Fruit fly (Drosophila melanogaster) whole organism, larva: ENCODE results near the gene CG5885.
A peak's percentile ranks its signal among the peaks of the same experiment; 100 is the strongest.

Experiments
- noc ChIP-seq: fragments of 200-800 bp; sonication (Bioruptor generic); optimal IDR thresholded peaks from 3 replicates; lab custom pipeline; 2019; ENCODE audit warnings: missing biosample characterization, mild to moderate bottlenecking, missing genetic modification characterization, moderate library complexity

CG5885 gene

DNA sequence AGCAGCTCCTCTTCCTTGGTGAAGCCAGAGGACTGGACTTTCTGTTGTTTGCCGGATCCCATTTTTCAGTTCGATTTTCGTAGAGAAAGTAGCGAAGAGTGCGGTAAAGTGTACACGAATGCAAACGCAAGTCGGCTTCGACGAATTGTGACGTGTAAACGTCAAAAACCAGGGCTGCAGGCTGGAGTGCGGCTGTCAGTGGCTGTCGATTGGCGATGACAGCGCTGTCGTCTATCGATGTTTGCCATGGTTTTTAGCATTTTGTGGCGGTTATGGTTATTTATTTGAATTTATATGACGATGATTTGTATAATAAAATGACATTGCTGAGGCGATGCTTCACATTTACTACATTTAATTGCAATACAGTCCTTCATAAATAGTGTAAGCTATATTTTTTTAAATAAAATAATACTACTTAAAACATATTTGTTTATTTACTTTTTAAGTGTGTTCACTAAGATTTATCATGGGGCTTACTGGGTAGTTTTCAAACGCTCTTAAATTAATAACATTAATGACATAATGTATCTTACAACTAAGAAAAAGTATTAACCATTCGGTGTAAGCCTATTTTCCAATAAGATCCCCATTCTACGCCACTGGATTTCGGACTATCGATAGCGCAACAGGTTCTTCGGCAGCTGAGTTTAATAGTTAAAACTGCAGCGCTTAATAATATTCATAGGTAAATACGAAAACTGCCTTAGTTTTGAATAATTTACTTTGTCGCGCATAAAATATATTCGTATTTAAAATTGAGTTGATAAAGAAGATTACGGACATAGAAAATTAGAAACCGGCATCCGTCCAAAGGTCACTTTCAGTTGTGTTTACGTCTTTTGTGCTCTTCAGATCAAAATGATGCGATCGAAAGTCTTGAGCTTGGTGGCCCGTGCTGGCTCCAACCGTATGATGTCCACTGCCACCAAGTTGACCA lies at the start of gene CG5885, which contains the start of gene CG4598:
CG5885 (minus strand) TSS at position 311 of the 940 bp plus-strand sequence.
CG4598 (plus strand) TSS at position 599 of the 940 bp plus-strand sequence.
- TF ChIP-seq noc (tag; lab: Kevin White, UChicago) = peak; percentile 68

DNA sequence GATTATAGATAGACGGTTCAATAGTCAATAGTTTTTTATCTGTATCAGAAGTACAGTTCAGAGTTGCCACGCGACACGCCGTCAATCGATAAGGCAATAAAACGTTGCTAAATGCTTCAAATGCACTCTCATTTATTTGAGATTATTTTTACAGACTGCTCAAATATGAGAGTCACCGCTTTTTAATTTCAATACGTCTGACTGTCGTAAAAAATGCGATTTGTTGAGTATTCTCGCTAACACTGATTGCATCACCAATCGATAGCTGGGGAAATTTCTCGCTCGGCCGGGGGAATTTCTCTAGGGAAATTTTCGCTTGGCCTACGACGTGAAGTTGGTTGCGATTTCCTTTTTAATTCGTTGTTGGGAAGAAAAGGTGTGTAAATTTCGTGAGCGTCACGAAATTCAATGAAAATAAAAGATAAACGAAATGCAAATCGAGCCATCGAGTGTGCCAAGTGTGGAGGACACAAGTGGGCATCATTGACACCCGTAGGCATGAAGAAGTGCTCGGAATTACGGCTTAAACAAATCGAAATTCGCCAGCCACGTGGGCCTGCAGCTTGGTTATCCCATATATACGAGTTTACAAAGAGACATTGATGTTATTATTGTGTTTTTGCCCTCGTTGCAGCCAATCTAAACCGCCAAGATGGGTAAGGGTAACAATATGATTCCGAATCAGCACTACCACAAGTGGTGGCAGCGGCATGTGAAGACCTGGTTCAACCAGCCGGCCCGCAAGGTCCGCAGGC lies 49.0 kb upstream of the CG5885 start, which contains the start of the genes Dref and RpL13:
Dref (minus strand) TSS at position 247 of the 755 bp plus-strand sequence.
RpL13 (plus strand) TSS at position 331 of the 755 bp plus-strand sequence.
- TF ChIP-seq noc (tag; lab: Kevin White, UChicago) = peak; percentile 87

DNA sequence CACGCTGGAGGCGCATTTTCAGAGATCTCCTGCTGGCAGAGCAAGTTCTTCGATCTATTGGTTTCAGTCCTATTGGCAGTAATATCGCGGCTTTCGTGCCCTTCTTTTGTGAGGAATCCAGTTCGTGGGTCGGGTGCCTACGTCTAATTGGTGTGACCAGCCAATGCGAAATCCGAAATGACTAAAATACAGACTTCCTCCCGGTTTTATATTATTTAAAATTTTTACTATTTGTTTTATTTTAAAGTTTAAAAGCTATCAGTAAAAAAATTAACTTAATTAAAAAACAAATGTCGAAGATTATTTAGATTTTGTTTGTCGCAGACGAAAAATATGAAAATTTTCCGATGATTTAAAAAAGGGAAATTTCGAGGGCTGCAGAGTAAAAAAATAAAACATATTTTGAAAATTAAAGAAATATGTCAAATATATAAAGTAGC lies 45.5 kb upstream of the CG5885 start, which contains the start of gene CG5850:
CG5850 (minus strand) TSS at position 347 of the 440 bp plus-strand sequence.
- TF ChIP-seq noc (tag; lab: Kevin White, UChicago) = no peak

DNA sequence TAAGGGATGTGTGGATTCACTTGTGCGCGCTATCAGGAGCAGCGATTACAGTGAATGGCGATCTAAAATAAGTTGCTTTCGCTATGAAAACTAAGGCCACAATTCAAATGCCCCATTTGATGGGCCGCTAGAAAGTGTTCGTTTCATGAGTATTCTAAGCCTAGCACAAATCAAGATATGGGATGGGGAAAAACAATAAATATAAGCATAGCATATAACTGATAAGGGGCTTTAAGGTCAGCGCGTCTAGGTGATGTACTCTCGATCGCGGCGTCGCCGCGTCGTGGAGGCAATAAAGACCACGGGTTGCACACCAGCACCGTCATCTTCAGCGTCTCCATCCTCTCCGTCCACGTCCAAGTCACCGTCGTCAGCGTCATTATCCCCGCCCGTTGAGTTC lies 42.6 kb upstream of the CG5885 start:
- TF ChIP-seq noc (tag; lab: Kevin White, UChicago) = no peak

DNA sequence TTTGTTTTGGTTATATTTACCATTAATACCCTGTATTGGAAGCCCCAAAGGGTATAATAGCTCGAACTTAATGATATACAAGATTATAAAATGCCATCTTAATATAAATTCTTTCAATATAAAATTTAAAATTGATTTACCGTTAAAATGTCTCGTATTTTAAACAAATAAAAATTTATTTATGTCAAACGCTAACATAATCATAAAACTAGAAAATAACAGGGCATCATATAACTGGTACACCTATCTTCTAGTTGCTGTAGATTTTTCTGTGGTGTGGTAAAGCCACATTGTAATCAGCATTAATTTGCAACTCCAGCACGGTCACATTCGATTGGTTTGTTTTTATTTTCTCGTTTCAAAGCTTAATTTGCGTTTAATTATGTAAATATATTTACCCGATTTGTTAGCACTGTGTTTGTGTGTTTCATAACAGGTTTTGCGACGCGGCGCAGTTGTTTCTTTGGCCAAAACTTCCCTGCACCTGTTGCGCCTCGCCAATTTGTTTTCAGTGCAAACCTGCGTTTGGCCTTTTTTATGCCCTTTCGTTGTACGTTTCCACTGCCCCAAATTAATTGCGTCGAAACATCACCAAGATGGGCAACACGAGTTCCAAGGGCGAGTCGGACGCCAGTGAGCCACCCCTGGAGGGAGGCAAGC lies 39.0 kb upstream of the CG5885 start, which contains the start of the genes CG4658 and CG5846:
CG4658 (plus strand) TSS at position 140 of the 660 bp plus-strand sequence.
CG5846 (minus strand) TSS at position 245 of the 660 bp plus-strand sequence.
- peak; percentile 93 for TF ChIP-seq noc (tag; lab: Kevin White, UChicago)

DNA sequence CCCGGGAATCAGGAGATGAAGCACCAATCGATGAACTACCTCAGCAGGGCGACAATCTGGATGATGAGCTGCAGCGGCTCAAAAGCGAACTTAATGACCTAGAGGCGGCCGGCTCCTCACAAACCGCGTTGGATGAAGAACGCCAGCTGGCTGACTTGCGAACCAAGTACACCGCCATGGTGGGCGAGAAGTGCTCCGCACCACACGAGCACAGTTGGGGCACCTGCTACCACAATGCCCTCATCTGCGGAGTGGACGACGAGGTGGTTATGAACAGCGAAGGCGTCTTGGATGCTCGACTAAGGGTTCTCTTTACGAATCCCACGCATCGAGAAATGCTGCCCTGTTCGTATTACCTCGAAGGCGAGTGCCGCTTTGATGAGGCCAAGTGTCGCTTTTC lies 36.6 kb upstream of the CG5885 start:
- no peak for TF ChIP-seq noc (tag; lab: Kevin White, UChicago)

DNA sequence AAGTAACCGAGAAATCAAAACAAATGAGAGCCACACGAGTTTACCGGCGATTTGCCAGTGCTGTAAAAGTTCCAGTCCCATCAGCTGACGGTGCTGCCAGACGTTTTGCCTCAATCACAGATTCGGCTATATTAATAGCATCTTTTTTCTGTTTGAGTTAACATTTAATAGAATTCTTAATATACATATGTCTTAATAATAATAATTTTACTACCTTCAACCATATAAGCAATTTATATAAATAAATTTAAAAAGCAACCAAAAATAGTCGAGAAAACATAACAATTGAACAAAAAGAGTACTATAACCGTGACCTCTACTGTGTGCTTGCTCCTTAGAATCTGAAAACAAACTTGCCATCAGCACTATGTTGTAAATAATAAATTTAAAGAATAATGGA lies 36.0 kb upstream of the CG5885 start, which contains the start of the genes CG13126 and CG4709:
CG13126 (minus strand) TSS at position 63 of the 400 bp plus-strand sequence.
CG4709 (plus strand) TSS at position 207 of the 400 bp plus-strand sequence.
- TF ChIP-seq noc (tag; lab: Kevin White, UChicago) = peak; percentile 95

DNA sequence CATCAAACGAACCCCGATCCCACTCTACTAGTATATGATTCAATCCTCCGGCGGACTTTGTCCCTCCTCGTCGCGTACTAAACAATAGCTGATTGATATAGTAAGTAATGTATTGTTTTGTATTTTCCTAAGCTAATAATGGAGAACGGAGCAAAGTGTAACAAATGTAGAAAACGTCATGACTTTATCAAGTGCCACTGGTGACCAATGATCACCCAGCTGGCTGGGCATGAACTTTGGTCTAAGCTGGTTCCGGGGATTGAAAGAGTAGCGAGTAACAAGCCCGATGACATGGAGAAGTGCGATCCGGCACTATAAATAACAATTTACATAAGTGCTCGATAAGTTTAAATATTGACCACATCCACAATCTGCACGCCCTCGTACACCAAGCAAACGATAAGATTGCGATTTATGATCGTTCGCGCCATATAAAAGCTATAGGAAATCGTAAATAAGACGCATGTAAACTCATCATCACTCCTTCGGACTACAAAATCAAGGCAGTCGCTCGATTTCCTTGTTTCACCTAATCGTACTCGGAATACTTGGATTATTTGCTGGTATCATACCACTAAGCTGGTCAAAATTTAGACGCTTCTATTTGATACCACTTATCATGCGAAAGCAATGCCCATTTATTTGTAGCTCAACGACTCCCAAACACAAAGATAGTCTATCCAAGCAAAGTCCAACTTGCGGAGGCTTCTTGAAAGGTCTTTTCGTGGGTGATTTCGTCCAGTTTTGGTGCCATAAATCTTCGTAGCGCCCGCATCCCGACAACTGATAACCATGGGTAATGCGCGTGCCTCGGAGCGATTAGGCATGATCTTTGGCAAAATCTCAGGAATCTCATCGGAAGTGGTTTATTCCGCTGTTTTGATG lies 31.3 kb upstream of the CG5885 start:
- peak; percentile 80 for TF ChIP-seq noc (tag; lab: Kevin White, UChicago)

DNA sequence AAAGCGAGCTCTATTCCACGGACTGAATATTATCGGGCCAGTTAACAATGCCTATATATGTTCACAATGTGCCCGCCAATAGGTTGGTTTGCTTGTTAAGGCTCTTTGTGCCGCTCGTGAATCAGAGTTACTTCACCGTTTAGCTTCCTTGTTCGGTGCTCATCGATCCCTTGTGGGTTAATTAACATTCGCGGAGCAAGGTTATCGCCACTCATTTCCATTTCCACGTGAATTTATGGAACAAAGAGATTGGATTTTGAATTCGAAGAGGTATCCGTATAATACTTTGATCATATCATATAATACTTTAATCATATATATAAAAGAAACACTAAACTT lies 30.4 kb upstream of the CG5885 start:
- no peak for TF ChIP-seq noc (tag; lab: Kevin White, UChicago)

DNA sequence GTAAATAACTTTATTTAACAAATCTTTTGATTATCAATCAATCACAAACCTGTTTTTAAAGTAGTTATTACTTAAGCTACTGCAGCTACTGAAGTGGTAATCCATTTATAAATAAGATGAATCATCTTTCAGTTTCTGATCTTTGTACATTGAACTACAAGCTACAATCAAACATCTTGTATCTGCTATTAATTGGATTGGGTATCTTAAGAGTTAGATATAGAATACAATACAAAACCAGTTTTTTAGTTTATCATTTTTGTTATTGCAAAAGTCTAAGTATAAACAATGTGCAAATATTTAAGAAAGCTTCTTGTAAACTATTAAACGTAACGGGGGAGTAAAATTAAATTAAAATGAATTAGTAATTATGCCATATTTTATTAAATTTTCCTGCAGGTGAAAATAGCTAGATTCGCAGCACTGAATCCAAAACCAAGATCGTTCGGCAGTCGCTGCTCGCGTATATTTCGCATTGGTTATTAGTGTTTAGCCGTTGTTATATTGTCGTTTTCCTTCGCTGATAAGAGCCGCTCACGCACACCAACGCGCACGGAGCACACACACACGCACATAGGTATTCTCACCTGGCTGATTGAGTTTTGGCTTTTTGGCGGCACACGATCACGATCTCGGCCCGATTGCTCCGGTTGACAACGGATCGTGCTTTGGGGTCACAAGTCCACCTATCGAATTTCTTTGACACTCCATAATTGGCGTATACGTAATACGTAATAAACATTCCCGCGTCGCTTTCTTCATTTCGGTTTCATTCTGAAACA lies 29.8 kb upstream of the CG5885 start:
- TF ChIP-seq noc (tag; lab: Kevin White, UChicago) = peak; percentile 28

DNA sequence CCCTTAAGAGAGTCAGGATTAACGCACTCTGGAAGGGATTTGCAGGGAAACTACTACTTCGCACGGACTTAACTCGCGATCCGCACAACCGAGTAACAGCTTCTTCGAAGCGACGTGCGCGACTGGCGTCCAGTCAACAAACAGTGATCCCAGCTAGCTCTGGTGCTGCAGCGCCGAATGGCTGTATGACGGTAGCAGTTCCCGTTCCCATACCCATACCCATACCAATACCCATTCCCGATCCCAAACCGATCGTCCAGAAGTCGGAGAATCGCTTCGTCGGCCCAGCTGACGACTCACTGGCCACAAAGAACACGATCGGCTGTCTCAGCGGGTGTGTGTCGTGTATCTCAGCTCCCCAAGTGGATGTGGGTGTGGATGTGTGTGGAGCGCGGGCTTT lies 29.1 kb upstream of the CG5885 start, which contains the start of gene CG5853:
CG5853 (minus strand) TSS at position 384 of the 400 bp plus-strand sequence.
- TF ChIP-seq noc (tag; lab: Kevin White, UChicago) = peak; percentile 56

DNA sequence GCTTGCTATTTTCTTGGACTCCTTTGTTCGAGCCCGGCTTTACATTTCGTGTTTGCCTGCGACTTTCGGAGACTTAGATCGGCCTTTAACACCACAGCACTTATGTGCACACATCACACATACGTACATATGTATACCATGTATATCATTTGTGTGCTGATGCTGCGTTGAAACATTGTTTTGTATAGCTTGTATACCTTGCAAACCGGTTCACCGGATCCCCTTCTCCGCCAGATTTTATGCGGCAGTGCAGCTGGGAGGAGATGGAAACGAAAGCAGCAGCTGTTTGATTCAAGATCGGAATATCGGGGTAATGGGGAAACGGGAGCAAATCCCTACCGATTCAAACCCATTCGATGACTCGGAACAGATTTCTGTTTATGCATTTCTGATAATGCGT lies 27.9 kb upstream of the CG5885 start:
- TF ChIP-seq noc (tag; lab: Kevin White, UChicago) = no peak

DNA sequence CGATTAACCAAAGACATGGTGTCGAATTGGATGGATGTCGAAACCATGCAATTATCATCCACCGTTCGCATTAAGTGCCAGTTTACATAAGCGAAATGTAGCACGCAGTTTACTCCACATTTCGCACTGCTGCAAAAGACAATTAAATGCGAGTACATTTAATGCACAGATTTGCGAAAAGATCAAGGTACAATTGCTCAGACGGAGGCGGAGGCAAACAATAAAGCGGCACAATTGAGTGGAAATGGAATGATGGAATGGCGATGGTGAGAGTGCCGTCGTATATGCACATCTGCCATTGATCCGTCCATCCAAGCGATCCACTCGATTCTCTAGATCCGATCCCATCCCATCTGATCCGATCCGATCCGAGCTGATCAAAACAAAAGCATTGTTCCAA lies 27.0 kb upstream of the CG5885 start:
- no peak for TF ChIP-seq noc (tag; lab: Kevin White, UChicago)
